Fruit fly (Drosophila melanogaster): ENCODE data around the gene GstO3.

The GstO3 gene

dm6 chr3L:8519232-8519631 is 547 bp downstream of the GstO3 start:
- TF ChIP-seq fd59A (GFP tag; optimal IDR thresholded peaks at IDR 0.05) (no peak), OdsH (GFP tag; optimal IDR thresholded peaks at IDR 0.05) (no peak), Ets96B (tag; optimal IDR thresholded peaks at IDR 0.05) (no peak), esn (GFP tag; optimal IDR thresholded peaks at IDR 0.05) (peak; percentile 20), Eip78C (GFP tag) (peak; percentile 31), Sox14 (GFP tag; optimal IDR thresholded peaks at IDR 0.05) (no peak), Sox102F (GFP tag; optimal IDR thresholded peaks at IDR 0.05) (no peak), Eip93F (GFP tag; optimal IDR thresholded peaks at IDR 0.05) (no peak), fkh (GFP tag; optimal IDR thresholded peaks at IDR 0.05) (peak; percentile 70), acj6 (GFP tag; optimal IDR thresholded peaks at IDR 0.05) (no peak)

DNA sequence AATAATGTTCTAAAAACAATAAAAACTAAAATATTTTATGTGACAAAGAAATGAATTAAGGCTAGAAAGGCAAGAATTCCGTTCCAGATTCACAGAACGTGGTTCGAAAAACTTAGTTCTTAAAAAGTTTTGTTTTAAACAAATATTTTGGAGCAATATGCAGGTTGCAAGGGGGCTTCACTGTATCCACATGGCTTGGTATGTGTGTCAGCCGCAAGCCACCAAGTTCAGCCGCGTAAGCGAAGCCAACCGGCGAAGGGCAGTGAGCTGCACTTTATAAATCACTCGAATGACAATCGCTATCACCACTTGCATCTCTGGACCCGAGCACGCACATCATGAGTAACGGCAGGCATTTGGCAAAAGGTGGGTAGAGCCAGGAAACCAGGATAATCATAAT is 1.6 kb downstream of the GstO3 start, which contains the start of gene se:
Gene se, plus strand, starts transcription at position 301 of the 400 bp plus-strand sequence.
- no peak for TF ChIP-seq Ets96B (tag; optimal IDR thresholded peaks at IDR 0.05)

dm6 chr3L:8523257-8523656 is 4.6 kb downstream of the GstO3 start, which contains the start of gene GstO2:
Gene GstO2, minus strand, starts transcription at chr3L:8523501.
- TF ChIP-seq CG10631 (GFP tag; optimal IDR thresholded peaks at IDR 0.05) (no peak), spab (GFP tag; optimal IDR thresholded peaks at IDR 0.05) (no peak), CG1621 (tag; optimal IDR thresholded peaks at IDR 0.05) (peak; percentile 89), esn (GFP tag; optimal IDR thresholded peaks at IDR 0.05) (peak; percentile 0)

DNA sequence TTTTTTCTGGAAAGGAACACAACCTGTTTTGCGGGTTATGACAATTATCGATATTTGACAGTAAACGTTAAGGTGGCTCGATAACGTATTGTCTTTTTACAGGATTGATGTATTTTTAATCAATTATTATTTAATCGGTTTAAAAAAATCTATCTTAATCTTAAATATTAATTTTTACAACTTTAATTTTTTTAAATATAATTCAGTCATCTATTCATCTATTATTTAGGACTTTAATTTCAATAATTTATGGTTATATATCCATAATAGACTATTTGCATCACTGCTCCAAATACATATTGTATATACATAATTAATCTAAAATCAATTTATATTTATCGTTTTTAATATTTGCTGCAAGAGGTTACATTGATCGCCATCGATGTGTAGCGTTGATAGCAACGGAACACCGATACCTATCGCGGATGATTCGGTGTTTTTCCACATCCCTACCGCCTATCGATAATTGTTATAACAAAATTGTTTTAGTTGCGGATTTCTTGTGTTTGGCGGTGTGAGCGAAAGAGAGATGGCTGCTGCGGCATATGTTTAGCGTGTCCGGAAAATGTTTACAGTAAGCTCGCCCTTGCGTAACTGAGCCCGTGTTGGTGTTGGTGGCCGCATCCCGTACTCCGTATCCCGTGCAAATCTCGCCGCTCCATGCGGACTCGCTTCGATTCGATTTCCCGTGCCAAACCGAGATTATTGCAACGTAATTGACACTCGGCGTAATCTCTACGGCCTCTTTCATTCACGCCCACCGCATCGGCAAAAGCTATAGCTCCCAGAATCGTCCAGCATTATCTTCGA is 6.3 kb downstream of the GstO3 start, which contains the start of the genes GstO1 and foi:
Gene GstO1, minus strand, starts transcription at position 51 of the 810 bp plus-strand sequence.
Gene foi, plus strand, starts transcription at position 429 of the 810 bp plus-strand sequence.
- TF ChIP-seq CG3919 (GFP tag; optimal IDR thresholded peaks at IDR 0.05) = no peak
- no peak for TF ChIP-seq CG10631 (GFP tag; optimal IDR thresholded peaks at IDR 0.05)
- no peak for TF ChIP-seq Hr38 (GFP tag; optimal IDR thresholded peaks at IDR 0.05)
- TF ChIP-seq Eip93F (GFP tag; optimal IDR thresholded peaks at IDR 0.05) = no peak
- no peak for TF ChIP-seq CG6163 (GFP tag; IDR thresholded peaks at IDR 0.05)
- peak; percentile 40 for TF ChIP-seq topi (GFP tag; optimal IDR thresholded peaks at IDR 0.05)
- peak; percentile 82 for TF ChIP-seq CG1621 (tag; optimal IDR thresholded peaks at IDR 0.05)
- TF ChIP-seq Ets96B (tag; optimal IDR thresholded peaks at IDR 0.05) = peak; percentile 16
- TF ChIP-seq esn (GFP tag; optimal IDR thresholded peaks at IDR 0.05) = peak; percentile 48
- peak; percentile 82 for TF ChIP-seq svp (GFP tag)
- 0 out of 2 replicates have a peak, but pooled peaks have one; percentile 10 for TF ChIP-seq CG15336 (GFP tag; IDR thresholded peaks at IDR 0.05)
- peak; percentile 22 for TF ChIP-seq pdm3 (GFP tag; optimal IDR thresholded peaks at IDR 0.05)
- no peak for TF ChIP-seq Gug (GFP tag; IDR thresholded peaks at IDR 0.05)
- no peak for TF ChIP-seq CG16779 (tag; optimal IDR thresholded peaks at IDR 0.05)
- no peak for TF ChIP-seq CG6854 (GFP tag; optimal IDR thresholded peaks at IDR 0.05)
- TF ChIP-seq CG6276 (GFP tag; optimal IDR thresholded peaks at IDR 0.05) = no peak
- no peak for TF ChIP-seq Sox102F (GFP tag; optimal IDR thresholded peaks at IDR 0.05)
- TF ChIP-seq CG34406 (GFP tag; optimal IDR thresholded peaks at IDR 0.05) = peak; percentile 19
- no peak for TF ChIP-seq net (GFP tag; optimal IDR thresholded peaks at IDR 0.05)
- no peak for TF ChIP-seq fd85E (GFP tag; optimal IDR thresholded peaks at IDR 0.05)
- TF ChIP-seq salr (GFP tag; optimal IDR thresholded peaks at IDR 0.05) = peak in 1 of 2 experiments; percentile 37
- TF ChIP-seq CG31627 (GFP tag; optimal IDR thresholded peaks at IDR 0.05) = peak; percentile 30
- no peak for TF ChIP-seq dac (GFP tag; optimal IDR thresholded peaks at IDR 0.05)
- no peak for TF ChIP-seq Blimp-1 (GFP tag; optimal IDR thresholded peaks at IDR 0.05)
- no peak for TF ChIP-seq spab (GFP tag; optimal IDR thresholded peaks at IDR 0.05)
- peak; percentile 58 for TF ChIP-seq achi (GFP tag; optimal IDR thresholded peaks at IDR 0.05)
- peak; percentile 67 for TF ChIP-seq vri (GFP tag; optimal IDR thresholded peaks at IDR 0.05)
- peak; percentile 9 for TF ChIP-seq acj6 (GFP tag; optimal IDR thresholded peaks at IDR 0.05)
- TF ChIP-seq Met (GFP tag; optimal IDR thresholded peaks at IDR 0.05) = no peak
- peak; percentile 33 for TF ChIP-seq CG3032 (tag; optimal IDR thresholded peaks at IDR 0.05)
- TF ChIP-seq CG6792 (GFP tag; optimal IDR thresholded peaks at IDR 0.05) = peak; percentile 19
- no peak for TF ChIP-seq Ets21C (GFP tag; optimal IDR thresholded peaks at IDR 0.05)
- TF ChIP-seq Lpt (GFP tag; optimal IDR thresholded peaks at IDR 0.05) = no peak
- TF ChIP-seq OdsH (GFP tag; optimal IDR thresholded peaks at IDR 0.05) = no peak
- TF ChIP-seq Smox (GFP tag; optimal IDR thresholded peaks at IDR 0.05) = no peak
- peak; percentile 39 for TF ChIP-seq dsx (GFP tag; optimal IDR thresholded peaks at IDR 0.05; ENCODE audit: poor library complexity, severe bottlenecking)
- no peak for TF ChIP-seq cyc (GFP tag; optimal IDR thresholded peaks at IDR 0.05)
- no peak for TF ChIP-seq CG11762 (GFP tag; optimal IDR thresholded peaks at IDR 0.05; ENCODE audit: insufficient read depth)
- TF ChIP-seq Eip78C (GFP tag) = peak; percentile 45
- no peak for TF ChIP-seq fd59A (GFP tag; optimal IDR thresholded peaks at IDR 0.05)

All from whole organism, prepupa.